Worm (Caenorhabditis elegans) whole organism, early embryonic: Measurements from ENCODE around the gene ric-7.

Experiments used
- pes-1 ChIP-seq: fragments of 200-800 bp; sonication (Bioruptor generic); IDR thresholded peaks from 2 replicates; pipeline ENCODE4 v1.3.6; 2022; ENCODE audit warnings: missing genetic modification reagents, missing genetic modification characterization, missing compliant biosample characterization
- sea-1 ChIP-seq: fragments of 200-800 bp; sonication (Bioruptor generic); conservative IDR thresholded peaks from 2 replicates; pipeline ENCODE4 v1.3.6; 2022; ENCODE audit warnings: missing genetic modification characterization, missing compliant biosample characterization

ce11 chrV:14033649-14034048 lies 27.9 kb upstream of the ric-7 start, which contains the start of gene ins-10:
- no peak for TF ChIP-seq pes-1 (GFP tag; lab: Robert Waterston, UW)
- no peak for TF ChIP-seq sea-1 (GFP tag; lab: Robert Waterston, UW)
